Fruit fly (Drosophila melanogaster) whole organism, embryonic: ENCODE measurements around the gene CG13021.
A peak's percentile ranks its signal among the peaks of the same experiment; 100 is the strongest.

Experiments used
- ATbp ChIP-seq: fragments of 200-800 bp; sonication (Bioruptor generic); optimal IDR thresholded peaks from 2 replicates; lab custom pipeline; 2017; ENCODE audit warnings: missing biosample characterization, mild to moderate bottlenecking, missing genetic modification characterization, missing genetic modification reagents
- Asciz ChIP-seq: fragments of 200-800 bp; sonication (Bioruptor generic); optimal IDR thresholded peaks from 2 replicates; lab custom pipeline; 2017; ENCODE audit warnings: missing biosample characterization, mild to moderate bottlenecking, missing genetic modification characterization, missing genetic modification reagents
- CG11247 ChIP-seq: fragments of 200-800 bp; sonication (Bioruptor generic); IDR thresholded peaks from 2 replicates; pipeline ENCODE4 v1.3.6; 2022; ENCODE audit warnings: missing biosample characterization, missing genetic modification characterization
- CG11723 ChIP-seq: fragments of 200-800 bp; sonication (Bioruptor generic); optimal IDR thresholded peaks from 2 replicates; lab custom pipeline; 2017; ENCODE audit warnings: missing biosample characterization, mild to moderate bottlenecking, missing genetic modification characterization
- CG13123 ChIP-seq: fragments of 200-800 bp; sonication (Bioruptor generic); optimal IDR thresholded peaks from 2 replicates; lab custom pipeline; 2016; ENCODE audit warnings: missing biosample characterization, missing genetic modification characterization
- CG13624 ChIP-seq: fragments of 200-800 bp; sonication (Bioruptor generic); optimal IDR thresholded peaks from 2 replicates; lab custom pipeline; 2016; ENCODE audit warnings: missing biosample characterization, missing genetic modification characterization
- CG14441 ChIP-seq: fragments of 200-800 bp; sonication (Bioruptor generic); IDR thresholded peaks from 2 replicates; pipeline ENCODE4 v1.3.6; 2022; ENCODE audit warnings: missing biosample characterization, missing genetic modification characterization
- CG15073 ChIP-seq: fragments of 200-800 bp; sonication (Bioruptor generic); optimal IDR thresholded peaks from 2 replicates; lab custom pipeline; 2016; ENCODE audit warnings: missing biosample characterization, missing genetic modification characterization
- CG15514 ChIP-seq: fragments of 200-800 bp; sonication (Bioruptor generic); optimal IDR thresholded peaks from 3 replicates; lab custom pipeline; 2017; ENCODE audit warnings: missing biosample characterization, missing genetic modification characterization, mild to moderate bottlenecking, moderate library complexity, missing genetic modification reagents
- CG16863 ChIP-seq: fragments of 200-800 bp; sonication (Bioruptor generic); optimal IDR thresholded peaks from 3 replicates; lab custom pipeline; 2016; ENCODE audit warnings: missing biosample characterization, missing genetic modification characterization
- CG17385 ChIP-seq: fragments of 200-800 bp; sonication (Bioruptor generic); optimal IDR thresholded peaks from 3 replicates; lab custom pipeline; 2018; ENCODE audit warnings: missing biosample characterization, mild to moderate bottlenecking, missing genetic modification characterization
- CG17829 ChIP-seq: fragments of 200-800 bp; optimal IDR thresholded peaks from 2 replicates; lab custom pipeline; 2019; ENCODE audit warnings: missing biosample characterization, mild to moderate bottlenecking, missing genetic modification characterization, moderate library complexity
- CG31365 ChIP-seq: fragments of 200-800 bp; sonication (Bioruptor generic); optimal IDR thresholded peaks from 2 replicates; lab custom pipeline; 2018; ENCODE audit warnings: missing biosample characterization, mild to moderate bottlenecking, missing genetic modification characterization
- CG32532 ChIP-seq: fragments of 200-800 bp; sonication (Bioruptor generic); IDR thresholded peaks from 2 replicates; pipeline ENCODE4 v1.3.6; 2022; ENCODE audit warnings: missing biosample characterization, missing genetic modification characterization
- CG33557 ChIP-seq: fragments of 200-800 bp; sonication (Bioruptor generic); optimal IDR thresholded peaks from 2 replicates; lab custom pipeline; 2019; ENCODE audit warnings: missing biosample characterization, mild to moderate bottlenecking, missing genetic modification characterization, moderate library complexity
- CG3726 ChIP-seq: fragments of 200-800 bp; sonication (Bioruptor generic); IDR thresholded peaks from 3 replicates; pipeline ENCODE4, ENCODE4 v1.3.6; 2022; ENCODE audit warnings: missing biosample characterization, missing genetic modification characterization
- CG3995 ChIP-seq: fragments of 200-800 bp; sonication (Bioruptor generic); optimal IDR thresholded peaks from 3 replicates; lab custom pipeline; 2016; ENCODE audit warnings: missing biosample characterization, missing genetic modification characterization
- CG4820 ChIP-seq: fragments of 200-800 bp; sonication (Bioruptor generic); optimal IDR thresholded peaks from 3 replicates; lab custom pipeline; 2016; ENCODE audit warnings: missing biosample characterization, missing genetic modification characterization
- CG6272 ChIP-seq: fragments of 200-800 bp; sonication (Bioruptor generic); IDR thresholded peaks from 2 replicates; pipeline ENCODE4 v1.3.6; 2022; ENCODE audit warnings: missing biosample characterization, missing genetic modification characterization
- CG9932 ChIP-seq: fragments of 200-800 bp; sonication (Bioruptor generic); IDR thresholded peaks from 2 replicates; pipeline ENCODE4 v1.3.6; 2022; ENCODE audit warnings: missing biosample characterization, missing genetic modification characterization
- CTCF ChIP-seq: fragments of 200-800 bp; sonication (Bioruptor generic); optimal IDR thresholded peaks from 2 replicates; lab custom pipeline; 2017; ENCODE audit warnings: missing biosample characterization, mild to moderate bottlenecking, missing genetic modification characterization, moderate library complexity
- Hey ChIP-seq: fragments of 200-800 bp; sonication (Bioruptor generic); optimal IDR thresholded peaks from 3 replicates; lab custom pipeline; 2018; ENCODE audit warnings: missing biosample characterization, mild to moderate bottlenecking, missing genetic modification characterization
- Hmx ChIP-seq: fragments of 200-800 bp; sonication (Bioruptor generic); optimal IDR thresholded peaks from 2 replicates; lab custom pipeline; 2016; ENCODE audit warnings: missing biosample characterization, missing genetic modification characterization
- NC2α ChIP-seq: fragments of 200-800 bp; sonication (Bioruptor generic); optimal IDR thresholded peaks from 2 replicates; lab custom pipeline; 2016; ENCODE audit warnings: missing biosample characterization, missing genetic modification characterization
- Oaz ChIP-seq: fragments of 200-800 bp; sonication (Bioruptor generic); IDR thresholded peaks from 2 replicates; pipeline ENCODE4 v1.3.6; 2022; ENCODE audit warnings: missing biosample characterization, missing genetic modification characterization
- PHDP ChIP-seq: fragments of 200-800 bp; sonication (Bioruptor generic); optimal IDR thresholded peaks from 3 replicates; lab custom pipeline; 2018; ENCODE audit warnings: missing biosample characterization, mild to moderate bottlenecking, missing genetic modification characterization, moderate library complexity
- YL-1 ChIP-seq: fragments of 200-800 bp; sonication (Bioruptor generic); optimal IDR thresholded peaks from 3 replicates; lab custom pipeline; 2017; ENCODE audit warnings: missing biosample characterization, mild to moderate bottlenecking, missing genetic modification characterization
- ac ChIP-seq: fragments of 200-800 bp; sonication (Bioruptor generic); optimal IDR thresholded peaks from 3 replicates; lab custom pipeline; 2017; ENCODE audit warnings: missing biosample characterization, mild to moderate bottlenecking, missing genetic modification characterization
- ash1 ChIP-seq: fragments of 200-800 bp; sonication (Bioruptor generic); optimal IDR thresholded peaks from 2 replicates; lab custom pipeline; 2018; ENCODE audit warnings: missing biosample characterization, mild to moderate bottlenecking, missing genetic modification characterization
- az2 ChIP-seq: fragments of 200-800 bp; sonication (Bioruptor generic); optimal IDR thresholded peaks from 3 replicates; lab custom pipeline; 2016; ENCODE audit warnings: missing biosample characterization, missing genetic modification characterization
- bbx ChIP-seq: fragments of 200-800 bp; sonication (Bioruptor generic); IDR thresholded peaks from 2 replicates; pipeline ENCODE4 v1.3.6; 2022; ENCODE audit warnings: missing biosample characterization, missing genetic modification characterization; ENCODE audit not compliant: partially characterized antibody
- cato ChIP-seq: fragments of 200-800 bp; sonication (Bioruptor generic); optimal IDR thresholded peaks from 2 replicates; lab custom pipeline; 2016; ENCODE audit warnings: missing biosample characterization, missing genetic modification characterization, borderline replicate concordance
- dati ChIP-seq: fragments of 200-800 bp; sonication (Bioruptor generic); IDR thresholded peaks from 2 replicates; pipeline ENCODE4 v1.3.6; 2022; ENCODE audit warnings: missing biosample characterization, missing genetic modification characterization
- eyg ChIP-seq: fragments of 200-800 bp; sonication (Bioruptor generic); optimal IDR thresholded peaks from 3 replicates; lab custom pipeline; 2016; ENCODE audit warnings: missing biosample characterization, missing genetic modification characterization
- gcm ChIP-seq: fragments of 200-800 bp; sonication (Bioruptor generic); optimal IDR thresholded peaks from 2 replicates; lab custom pipeline; 2019; ENCODE audit warnings: missing biosample characterization, mild to moderate bottlenecking, missing genetic modification characterization, moderate library complexity
- gcm2 ChIP-seq: fragments of 200-800 bp; sonication (Bioruptor generic); optimal IDR thresholded peaks from 2 replicates; lab custom pipeline; 2016; ENCODE audit warnings: missing biosample characterization, missing genetic modification characterization
- hbn ChIP-seq: fragments of 200-800 bp; sonication (Bioruptor generic); IDR thresholded peaks from 2 replicates; pipeline ENCODE4 v1.3.6; 2022; ENCODE audit warnings: missing biosample characterization, missing genetic modification characterization; ENCODE audit not compliant: partially characterized antibody
- insv ChIP-seq, 2 experiments: fragments of 200-800 bp; sonication (Bioruptor generic); optimal IDR thresholded peaks; 3 replicates each; lab custom pipeline; 2016 to 2018; ENCODE audit warnings: missing biosample characterization in 2 of 2, missing genetic modification characterization in 2 of 2
- kni ChIP-seq: fragments of 200-800 bp; sonication (Bioruptor generic); optimal IDR thresholded peaks from 3 replicates; lab custom pipeline; 2017; ENCODE audit warnings: mild to moderate bottlenecking, missing biosample characterization, missing genetic modification reagents, missing genetic modification characterization
- lola ChIP-seq, 3 experiments: fragments of >200 bp in 2 of 3; fragments of 200-800 bp in 1 of 3; sonication (Bioruptor generic) in 1 of 3; optimal IDR thresholded peaks; 2 replicates each; lab custom pipeline; 2017 to 2019; ENCODE audit warnings: missing biosample characterization in 3 of 3, missing genetic modification characterization in 3 of 3, mild to moderate bottlenecking in 1 of 3, moderate library complexity in 1 of 3
- mld ChIP-seq: fragments of 200-800 bp; sonication (Bioruptor generic); IDR thresholded peaks from 3 replicates; pipeline ENCODE4 v1.3.6; 2022; ENCODE audit warnings: missing biosample characterization, missing genetic modification characterization; ENCODE audit not compliant: partially characterized antibody
- pfk ChIP-seq: fragments of 200-800 bp; sonication (Bioruptor generic); optimal IDR thresholded peaks from 2 replicates; lab custom pipeline; 2018; ENCODE audit warnings: missing biosample characterization, mild to moderate bottlenecking, missing genetic modification characterization, moderate library complexity
- pum ChIP-seq: fragments of 200-800 bp; sonication (Bioruptor generic); optimal IDR thresholded peaks from 2 replicates; lab custom pipeline; 2016; ENCODE audit warnings: missing biosample characterization, missing genetic modification characterization
- sd ChIP-seq: fragments of 200-800 bp; sonication (Bioruptor generic); optimal IDR thresholded peaks from 3 replicates; lab custom pipeline; 2018; ENCODE audit warnings: missing biosample characterization, mild to moderate bottlenecking, missing genetic modification characterization, moderate library complexity
- sens-2 ChIP-seq: fragments of 200-800 bp; sonication (Bioruptor generic); IDR thresholded peaks from 2 replicates; pipeline ENCODE4 v1.3.6; 2022; ENCODE audit warnings: missing biosample characterization, missing genetic modification characterization
- sr ChIP-seq: fragments of 200-800 bp; sonication (Bioruptor generic); IDR thresholded peaks from 3 replicates; pipeline ENCODE4 v1.3.6; 2022; ENCODE audit warnings: missing biosample characterization, missing genetic modification characterization
- tap ChIP-seq: fragments of 200-800 bp; optimal IDR thresholded peaks from 3 replicates; lab custom pipeline; 2019; ENCODE audit warnings: missing biosample characterization, mild to moderate bottlenecking, missing genetic modification characterization, moderate library complexity
- zfh2 ChIP-seq: fragments of 200-800 bp; sonication (Bioruptor generic); optimal IDR thresholded peaks from 2 replicates; lab custom pipeline; 2016; ENCODE audit warnings: missing biosample characterization, missing genetic modification characterization

The CG13021 gene

dm6 chrX:3482119-3483014 lies 31.7 kb upstream of the CG13021 start, which contains the start of the genes CG10804 and CG10802 (continued):
- no peak for TF ChIP-seq ac (GFP tag; lab: Kevin White, UChicago)
- no peak for TF ChIP-seq mld
- peak in 1 of 2 experiments; percentile 86 for TF ChIP-seq insv (GFP tag; optimal IDR thresholded peaks at IDR 0.05; lab: Kevin White, UChicago)
- peak; percentile 85 for TF ChIP-seq CG14441 (GFP tag; lab: Robert Waterston, UW)
- peak; percentile 58 for TF ChIP-seq PHDP
- no peak for TF ChIP-seq NC2α (GFP tag; lab: Kevin White, UChicago)
- TF ChIP-seq hbn: peak; percentile 45; the same call in 1 of the 2 replicates
- TF ChIP-seq CG15073 (GFP tag; lab: Kevin White, UChicago): peak; percentile 33
- no peak for TF ChIP-seq kni
- TF ChIP-seq sr (GFP tag; lab: Robert Waterston, UW): peak; percentile 29; the same call in 1 of the 3 replicates
- no peak for TF ChIP-seq Asciz (GFP tag; lab: Kevin White, UChicago)
- peak; percentile 72 for TF ChIP-seq CG17829 (tag; lab: Kevin White, UChicago)
- TF ChIP-seq CG11247 (GFP tag; lab: Robert Waterston, UW): peak; percentile 77
- peak; percentile 38 for TF ChIP-seq eyg (GFP tag; lab: Kevin White, UChicago)
- TF ChIP-seq CTCF (GFP tag; lab: Kevin White, UChicago): no peak
- TF ChIP-seq gcm2 (GFP tag; lab: Kevin White, UChicago): peak; percentile 26
- TF ChIP-seq Hey: no peak
- peak; percentile 48 for TF ChIP-seq sd
- TF ChIP-seq pum (GFP tag; lab: Kevin White, UChicago): peak; percentile 79
- TF ChIP-seq lola (GFP tag; optimal IDR thresholded peaks at IDR 0.05; lab: Kevin White, UChicago): peak in 1 of 3 experiments; percentile 61
- TF ChIP-seq az2 (GFP tag; lab: Kevin White, UChicago): peak; percentile 68
- TF ChIP-seq ATbp (GFP tag; lab: Kevin White, UChicago): no peak
- peak; percentile 68 for TF ChIP-seq CG4820 (GFP tag; lab: Kevin White, UChicago)
- peak; percentile 92 for TF ChIP-seq zfh2
- TF ChIP-seq CG6272 (GFP tag; lab: Robert Waterston, UW): peak; percentile 92
- no peak for TF ChIP-seq YL-1 (GFP tag; lab: Kevin White, UChicago)
- TF ChIP-seq CG31365 (tag; lab: Kevin White, UChicago): no peak
- TF ChIP-seq dati: 0 out of 2 replicates have a peak, but pooled peaks have one; percentile 45
- TF ChIP-seq Hmx (GFP tag; lab: Kevin White, UChicago): peak; percentile 19
- TF ChIP-seq CG17385 (GFP tag; lab: Kevin White, UChicago): peak; percentile 45
- TF ChIP-seq bbx (GFP tag; lab: Robert Waterston, UW): no peak
- TF ChIP-seq ash1 (GFP tag; lab: Kevin White, UChicago): no peak
- TF ChIP-seq CG16863 (GFP tag; lab: Kevin White, UChicago): peak; percentile 69
- TF ChIP-seq CG3995 (GFP tag; lab: Kevin White, UChicago): peak; percentile 98
- TF ChIP-seq CG33557 (GFP tag; lab: Kevin White, UChicago): peak; percentile 17
- TF ChIP-seq cato (GFP tag; lab: Kevin White, UChicago): peak; percentile 62
- no peak for TF ChIP-seq gcm (GFP tag; lab: Kevin White, UChicago)
- peak; percentile 51; the same call in 1 of the 2 replicates for TF ChIP-seq sens-2 (GFP tag; lab: Robert Waterston, UW)
- peak; percentile 68 for TF ChIP-seq Oaz (GFP tag; lab: Robert Waterston, UW)
- TF ChIP-seq CG15514 (GFP tag; lab: Kevin White, UChicago): peak; percentile 99
- no peak for TF ChIP-seq tap (tag; lab: Kevin White, UChicago)
- no peak for TF ChIP-seq pfk (GFP tag; lab: Kevin White, UChicago)
- TF ChIP-seq CG11723 (GFP tag; lab: Kevin White, UChicago): peak; percentile 37
- TF ChIP-seq CG32532 (GFP tag; lab: Robert Waterston, UW): peak; percentile 85
- 0 out of 3 replicates have a peak, but pooled peaks have one; percentile 64 for TF ChIP-seq CG3726 (GFP tag; lab: Robert Waterston, UW)
- TF ChIP-seq CG9932 (GFP tag; lab: Robert Waterston, UW): peak; percentile 91
- peak; percentile 84 for TF ChIP-seq CG13624 (GFP tag; lab: Kevin White, UChicago)
- peak; percentile 74 for TF ChIP-seq CG13123
